ENCODE assay signal across 4 fruit fly cellular contexts in the genomic region with DNA sequence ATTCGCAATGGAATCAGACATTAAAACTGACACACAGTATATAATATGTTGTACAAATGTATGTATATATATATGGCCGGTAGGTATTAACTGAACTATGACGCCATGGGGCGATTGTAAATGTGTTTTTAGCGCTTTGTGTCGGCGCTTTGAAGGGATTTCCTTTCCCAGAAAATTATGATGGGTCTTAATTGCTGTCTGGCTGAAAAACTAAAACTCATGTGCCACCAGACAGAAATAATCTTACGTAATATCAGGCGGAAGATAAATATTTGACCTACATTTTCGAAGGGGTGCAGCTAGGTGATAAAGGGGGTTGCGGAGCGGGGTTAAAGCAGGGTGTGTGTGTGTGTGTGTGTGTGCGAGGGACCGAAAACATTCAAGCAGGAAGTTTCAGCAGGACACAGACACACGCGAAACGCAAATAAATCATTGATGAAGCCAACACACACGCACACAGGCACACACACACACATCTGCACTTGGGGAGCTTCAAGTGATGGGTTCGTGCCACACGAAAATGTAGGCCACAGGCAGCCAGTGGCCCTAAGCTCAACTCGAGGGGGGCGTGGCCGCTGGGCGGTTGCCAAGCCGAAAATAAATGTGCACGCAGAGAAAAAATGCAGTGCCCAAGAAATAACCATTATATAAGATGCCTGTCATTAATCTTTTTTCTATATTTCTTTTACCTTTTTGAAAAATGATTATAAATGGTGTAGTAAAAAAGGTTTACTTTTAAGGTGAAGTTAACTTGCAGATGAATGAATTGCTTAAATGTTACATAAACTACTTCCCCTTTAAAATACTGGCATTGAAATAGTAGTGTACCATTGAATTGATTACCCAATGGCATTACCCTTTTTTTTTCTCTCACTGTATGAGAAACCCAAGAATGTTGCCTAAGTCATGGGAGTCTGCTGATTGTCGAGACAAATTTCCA.
TF ChIP-seq lines count a peak whose summit lies in the region.

No protein-coding gene starts in this region.

- no peak for TF ChIP-seq CTCF in whole organism, embryonic (GFP tag; optimal IDR thresholded peaks at IDR 0.05; lab: Kevin White, UChicago)

TF ChIP-seq in whole organism, embryonic, 481 proteins besides CTCF, POLR2A, EP300 and RAD21 (continues in another document):
- TF ChIP-seq ken (GFP tag; IDR thresholded peaks at IDR 0.05; lab: Robert Waterston, UW) (no peak), gcm (GFP tag; optimal IDR thresholded peaks at IDR 0.05; lab: Kevin White, UChicago) (peak; percentile 44), Poxn (GFP tag; IDR thresholded peaks at IDR 0.05; lab: Robert Waterston, UW) (no peak), nau (GFP tag; optimal IDR thresholded peaks at IDR 0.05; lab: Kevin White, UChicago) (peak; percentile 12), CG2120 (GFP tag; optimal IDR thresholded peaks at IDR 0.05; lab: Kevin White, UChicago) (peak; percentile 72), CG2875 (GFP tag; optimal IDR thresholded peaks at IDR 0.05; lab: Kevin White, UChicago) (no peak), peb (GFP tag; IDR thresholded peaks at IDR 0.05; lab: Robert Waterston, UW) (0 out of 2 replicates have a peak, but pooled peaks have one; percentile 13), CG2678 (tag; optimal IDR thresholded peaks at IDR 0.05; lab: Kevin White, UChicago) (peak; percentile 76), CG34422 (GFP tag; IDR thresholded peaks at IDR 0.05; lab: Robert Waterston, UW) (0 out of 3 replicates have a peak, but pooled peaks have one; percentile 8), CoRest (tag; optimal IDR thresholded peaks at IDR 0.05; lab: Kevin White, UChicago) (peak; percentile 74), CG4282 (GFP tag; optimal IDR thresholded peaks at IDR 0.05; lab: Kevin White, UChicago) (no peak), cato (GFP tag; optimal IDR thresholded peaks at IDR 0.05; lab: Kevin White, UChicago; ENCODE audit: borderline replicate concordance) (peak; percentile 35), CG12942 (GFP tag; optimal IDR thresholded peaks at IDR 0.05; lab: Kevin White, UChicago) (peak; percentile 23), CG10366 (GFP tag; IDR thresholded peaks at IDR 0.05; lab: Robert Waterston, UW) (peak; percentile 24; the same call in 1 of the 2 replicates), dm (GFP tag; optimal IDR thresholded peaks at IDR 0.05; lab: Kevin White, UChicago) (peak; percentile 0), ATbp (GFP tag; optimal IDR thresholded peaks at IDR 0.05; lab: Kevin White, UChicago) (peak; percentile 63), Gug (GFP tag; IDR thresholded peaks at IDR 0.05; lab: Robert Waterston, UW) (no peak; the same call in 3 of the 4 replicates), CHES-1-like (GFP tag; optimal IDR thresholded peaks at IDR 0.05; lab: Kevin White, UChicago) (peak; percentile 23)

TF ChIP-seq in whole organism, prepupa, 60 proteins besides CTCF, POLR2A, EP300 and RAD21 (continues in another document):
- TF ChIP-seq net (GFP tag; optimal IDR thresholded peaks at IDR 0.05; lab: Kevin White, UChicago) (peak; percentile 16), cyc (GFP tag; optimal IDR thresholded peaks at IDR 0.05; lab: Kevin White, UChicago) (peak; percentile 11), Eip93F (GFP tag; optimal IDR thresholded peaks at IDR 0.05; lab: Kevin White, UChicago) (no peak), CG34406 (GFP tag; optimal IDR thresholded peaks at IDR 0.05; lab: Kevin White, UChicago) (peak; percentile 37), svp (GFP tag; lab: Kevin White, UChicago) (peak; percentile 62), CG6276 (GFP tag; optimal IDR thresholded peaks at IDR 0.05; lab: Kevin White, UChicago) (peak; percentile 64), CG7368 (GFP tag; optimal IDR thresholded peaks at IDR 0.05; lab: Kevin White, UChicago) (peak; percentile 1), CG8119 (GFP tag; IDR thresholded peaks at IDR 0.05; lab: Robert Waterston, UW) (peak; percentile 70), Blimp-1 (GFP tag; optimal IDR thresholded peaks at IDR 0.05; lab: Kevin White, UChicago) (no peak), CG16779 (tag; optimal IDR thresholded peaks at IDR 0.05; lab: Kevin White, UChicago) (peak; percentile 52), Met (GFP tag; optimal IDR thresholded peaks at IDR 0.05; lab: Kevin White, UChicago) (peak; percentile 38), CG3919 (GFP tag; optimal IDR thresholded peaks at IDR 0.05; lab: Kevin White, UChicago) (peak; percentile 58), esn (GFP tag; optimal IDR thresholded peaks at IDR 0.05; lab: Kevin White, UChicago) (peak; percentile 40), dac (GFP tag; optimal IDR thresholded peaks at IDR 0.05; lab: Kevin White, UChicago) (no peak), Ets96B (tag; optimal IDR thresholded peaks at IDR 0.05; lab: Kevin White, UChicago) (peak; percentile 28), CG10631 (GFP tag; optimal IDR thresholded peaks at IDR 0.05; lab: Kevin White, UChicago) (peak; percentile 62), acj6 (GFP tag; optimal IDR thresholded peaks at IDR 0.05; lab: Kevin White, UChicago) (peak; percentile 64), dsx (GFP tag; optimal IDR thresholded peaks at IDR 0.05; lab: Kevin White, UChicago; ENCODE audit: poor library complexity, severe bottlenecking) (peak; percentile 9), Eip75B (GFP tag; optimal IDR thresholded peaks at IDR 0.05; lab: Kevin White, UChicago) (peak; percentile 62), CG15336 (GFP tag; IDR thresholded peaks at IDR 0.05; lab: Robert Waterston, UW) (no peak)

TF ChIP-seq in whole organism, pupa, 21 proteins besides CTCF, POLR2A, EP300 and RAD21:
- TF ChIP-seq CG8301 (tag; optimal IDR thresholded peaks at IDR 0.05; lab: Kevin White, UChicago) (peak; percentile 71), CG14655 (GFP tag; optimal IDR thresholded peaks at IDR 0.05; lab: Kevin White, UChicago) (peak; percentile 69), CG13204 (GFP tag; optimal IDR thresholded peaks at IDR 0.05; lab: Kevin White, UChicago) (no peak), Pif1B (GFP tag; optimal IDR thresholded peaks at IDR 0.05; lab: Kevin White, UChicago) (peak; percentile 43), CG15710 (tag; optimal IDR thresholded peaks at IDR 0.05; lab: Kevin White, UChicago) (peak; percentile 31), CG9948 (tag; optimal IDR thresholded peaks at IDR 0.05; lab: Kevin White, UChicago) (peak; percentile 61), rn (GFP tag; IDR thresholded peaks at IDR 0.05; lab: Robert Waterston, UW) (0 out of 2 replicates have a peak, but pooled peaks have one; percentile 22), CG12605 (GFP tag; IDR thresholded peaks at IDR 0.05; lab: Robert Waterston, UW) (no peak), CG17806 (tag; optimal IDR thresholded peaks at IDR 0.05; lab: Kevin White, UChicago) (peak; percentile 50), EcR (GFP tag; optimal IDR thresholded peaks at IDR 0.05; lab: Kevin White, UChicago) (no peak), Pif1A (GFP tag; optimal IDR thresholded peaks at IDR 0.05; lab: Kevin White, UChicago) (peak; percentile 69), D1 (tag; optimal IDR thresholded peaks at IDR 0.05; lab: Kevin White, UChicago) (peak; percentile 32), CG10348 (GFP tag; IDR thresholded peaks at IDR 0.05; lab: Robert Waterston, UW) (no peak), CG8159 (tag; optimal IDR thresholded peaks at IDR 0.05; lab: Kevin White, UChicago) (peak; percentile 57), gl (tag; optimal IDR thresholded peaks at IDR 0.05; lab: Kevin White, UChicago) (no peak), CG34367 (tag; optimal IDR thresholded peaks at IDR 0.05; lab: Kevin White, UChicago) (peak; percentile 9), CG4496 (GFP tag; IDR thresholded peaks at IDR 0.05; lab: Robert Waterston, UW) (peak; percentile 47; the same call in 2 of the 3 replicates)

TF ChIP-seq in whole organism, wandering third instar larva, 38 proteins besides CTCF, POLR2A, EP300 and RAD21:
- TF ChIP-seq woc (GFP tag; optimal IDR thresholded peaks at IDR 0.05; lab: Kevin White, UChicago) (peak; percentile 12), usp (GFP tag; optimal IDR thresholded peaks at IDR 0.05; lab: Kevin White, UChicago) (no peak), rgr (GFP tag; optimal IDR thresholded peaks at IDR 0.05; lab: Kevin White, UChicago) (peak; percentile 19), OdsH (GFP tag; optimal IDR thresholded peaks at IDR 0.05; lab: Kevin White, UChicago) (peak; percentile 15), Dfd (GFP tag; optimal IDR thresholded peaks at IDR 0.05; lab: Kevin White, UChicago) (peak; percentile 23), h (GFP tag; optimal IDR thresholded peaks at IDR 0.05; lab: Kevin White, UChicago) (peak; percentile 50), dsf (GFP tag; optimal IDR thresholded peaks at IDR 0.05; lab: Kevin White, UChicago; ENCODE audit: borderline replicate concordance) (no peak), Hnf4 (GFP tag; optimal IDR thresholded peaks at IDR 0.05; lab: Kevin White, UChicago) (peak; percentile 47), fru (GFP tag; optimal IDR thresholded peaks at IDR 0.05; lab: Kevin White, UChicago) (peak; percentile 23), lola (GFP tag; optimal IDR thresholded peaks at IDR 0.05; lab: Kevin White, UChicago) (no peak), sv (GFP tag; optimal IDR thresholded peaks at IDR 0.05; lab: Kevin White, UChicago) (peak; percentile 20), foxo (GFP tag; optimal IDR thresholded peaks at IDR 0.05; lab: Kevin White, UChicago) (peak in 1 of 2 experiments; percentile 49), ey (GFP tag; optimal IDR thresholded peaks at IDR 0.05; lab: Kevin White, UChicago) (peak; percentile 20), tai (GFP tag; optimal IDR thresholded peaks at IDR 0.05; lab: Kevin White, UChicago) (peak; percentile 52), Sp1 (GFP tag; optimal IDR thresholded peaks at IDR 0.05; lab: Kevin White, UChicago) (no peak)
